Worm (Caenorhabditis elegans): Measurements from ENCODE around the gene F42C5.3.

ce11 chrIV:7309678-7310077 lies 22.3 kb upstream of the F42C5.3 start:
- TF ChIP-seq med-1 (GFP tag; optimal IDR thresholded peaks at IDR 0.05; ENCODE audit: insufficient read depth) (no peak), ztf-23 (GFP tag; IDR thresholded peaks at IDR 0.05) (no peak), tab-1 (GFP tag; IDR thresholded peaks at IDR 0.05) (no peak), klf-2 (GFP tag; conservative IDR thresholded peaks at IDR 0.05) (no peak)
